Fruit fly (Drosophila melanogaster) whole organism, embryonic: ENCODE results near the gene Ir94d.

Experiments used
- BEAF-32 ChIP-seq: fragments of 200-800 bp; sonication (Bioruptor generic); optimal IDR thresholded peaks from 3 replicates; lab custom pipeline; 2017; ENCODE audit warnings: missing biosample characterization, missing genetic modification characterization, mild to moderate bottlenecking, moderate library complexity, missing genetic modification reagents
- CG10543 ChIP-seq: fragments of 200-800 bp; sonication (Bioruptor generic); optimal IDR thresholded peaks from 3 replicates; lab custom pipeline; 2017; ENCODE audit warnings: missing biosample characterization, mild to moderate bottlenecking, missing genetic modification characterization, moderate library complexity
- CG10959 ChIP-seq: fragments of 200-800 bp; sonication (Bioruptor generic); IDR thresholded peaks from 2 replicates; pipeline ENCODE4 v1.3.6; 2022; ENCODE audit warnings: missing biosample characterization, missing genetic modification characterization
- CG15601 ChIP-seq: fragments of 200-800 bp; sonication (Bioruptor generic); optimal IDR thresholded peaks from 3 replicates; lab custom pipeline; 2019; ENCODE audit warnings: missing biosample characterization, mild to moderate bottlenecking, missing genetic modification characterization, moderate library complexity
- CG18599 ChIP-seq: fragments of 200-800 bp; sonication (Bioruptor generic); optimal IDR thresholded peaks from 3 replicates; lab custom pipeline; 2017; ENCODE audit warnings: missing biosample characterization, missing genetic modification characterization, mild to moderate bottlenecking, moderate library complexity, missing genetic modification reagents
- CG18619 ChIP-seq: fragments of 200-800 bp; sonication (Bioruptor generic); optimal IDR thresholded peaks from 3 replicates; lab custom pipeline; 2017; ENCODE audit warnings: missing biosample characterization, mild to moderate bottlenecking, missing genetic modification characterization
- CG18764 ChIP-seq: fragments of 200-800 bp; sonication (Bioruptor generic); optimal IDR thresholded peaks from 3 replicates; lab custom pipeline; 2016; ENCODE audit warnings: missing biosample characterization, missing genetic modification characterization
- CG2712 ChIP-seq: fragments of 200-800 bp; optimal IDR thresholded peaks from 3 replicates; lab custom pipeline; 2019; ENCODE audit warnings: missing biosample characterization, mild to moderate bottlenecking, missing genetic modification characterization, moderate library complexity
- CG33213 ChIP-seq: fragments of 200-800 bp; sonication (Bioruptor generic); optimal IDR thresholded peaks from 3 replicates; lab custom pipeline; 2016; ENCODE audit warnings: missing biosample characterization, missing genetic modification characterization
- CG34422 ChIP-seq: fragments of 200-800 bp; sonication (Bioruptor generic); IDR thresholded peaks from 3 replicates; pipeline ENCODE4 v1.3.6; 2022; ENCODE audit warnings: missing biosample characterization, missing genetic modification characterization
- CG3838 ChIP-seq: fragments of 200-800 bp; sonication (Bioruptor generic); optimal IDR thresholded peaks from 3 replicates; lab custom pipeline; 2016; ENCODE audit warnings: missing biosample characterization, missing genetic modification characterization
- CG4617 ChIP-seq: fragments of 200-800 bp; sonication (Bioruptor generic); optimal IDR thresholded peaks from 3 replicates; lab custom pipeline; 2016; ENCODE audit warnings: missing biosample characterization, missing genetic modification characterization, borderline replicate concordance
- CG6683 ChIP-seq: fragments of 200-800 bp; sonication (Bioruptor generic); optimal IDR thresholded peaks from 2 replicates; lab custom pipeline; 2017; ENCODE audit warnings: missing biosample characterization, mild to moderate bottlenecking, missing genetic modification characterization, missing genetic modification reagents
- CG6791 ChIP-seq: fragments of 200-800 bp; sonication (Bioruptor generic); IDR thresholded peaks from 3 replicates; pipeline ENCODE4 v1.3.6; 2022; ENCODE audit warnings: missing biosample characterization, missing genetic modification characterization; ENCODE audit not compliant: partially characterized antibody
- Ets65A ChIP-seq: fragments of 200-800 bp; sonication (Bioruptor generic); peaks from one replicate; lab custom pipeline; 2016; ENCODE audit warnings: missing biosample characterization, missing genetic modification characterization
- Hmr ChIP-seq: fragments of 200-800 bp; sonication (Bioruptor generic); optimal IDR thresholded peaks from 3 replicates; lab custom pipeline; 2017; ENCODE audit warnings: mild to moderate bottlenecking, missing biosample characterization, missing genetic modification reagents, missing genetic modification characterization
- Pdp1 ChIP-seq, 2 experiments: fragments of 200-800 bp; sonication (Bioruptor generic); optimal IDR thresholded peaks; 3 replicates each; lab custom pipeline; 2016; ENCODE audit warnings: missing biosample characterization in 2 of 2, missing genetic modification characterization in 2 of 2, mild to moderate bottlenecking in 1 of 2, moderate library complexity in 1 of 2
- Stat92E ChIP-seq, 3 experiments: fragments of >200 bp in 2 of 3; fragments of 200-800 bp in 1 of 3; sonication (Bioruptor generic) in 1 of 3; optimal IDR thresholded peaks; 2 replicates each; lab custom pipeline; 2017 to 2019; ENCODE audit warnings: missing biosample characterization in 3 of 3, missing genetic modification characterization in 3 of 3, mild to moderate bottlenecking in 1 of 3, moderate library complexity in 1 of 3
- Trl ChIP-seq, 3 experiments: fragments of >200 bp in 2 of 3; fragments of 200-800 bp in 1 of 3; sonication (Bioruptor generic) in 1 of 3; optimal IDR thresholded peaks; 2 replicates in 1 of 3; 3 replicates in 2 of 3; lab custom pipeline; 2016 to 2017; ENCODE audit warnings: missing biosample characterization in 1 of 3, missing genetic modification characterization in 1 of 3
- Vsx1 ChIP-seq: fragments of 200-800 bp; sonication (Bioruptor generic); optimal IDR thresholded peaks from 2 replicates; lab custom pipeline; 2017; ENCODE audit warnings: missing biosample characterization, mild to moderate bottlenecking, missing genetic modification characterization, missing genetic modification reagents
- Xrp1 ChIP-seq: fragments of 200-800 bp; sonication (Bioruptor generic); IDR thresholded peaks from 2 replicates; pipeline ENCODE4 v1.3.6; 2022; ENCODE audit warnings: missing biosample characterization, missing genetic modification characterization
- cato ChIP-seq: fragments of 200-800 bp; sonication (Bioruptor generic); optimal IDR thresholded peaks from 2 replicates; lab custom pipeline; 2016; ENCODE audit warnings: missing biosample characterization, missing genetic modification characterization, borderline replicate concordance
- cg ChIP-seq: fragments of 200-800 bp; sonication (Bioruptor generic); optimal IDR thresholded peaks from 3 replicates; lab custom pipeline; 2019; ENCODE audit warnings: missing biosample characterization, mild to moderate bottlenecking, missing genetic modification characterization, moderate library complexity
- ems ChIP-seq: fragments of 200-800 bp; sonication (Bioruptor generic); optimal IDR thresholded peaks from 3 replicates; lab custom pipeline; 2016; ENCODE audit warnings: missing biosample characterization, missing genetic modification characterization
- en ChIP-seq: fragments of 200-800 bp; sonication (Bioruptor generic); optimal IDR thresholded peaks from 2 replicates; lab custom pipeline; 2016; ENCODE audit warnings: missing biosample characterization, missing genetic modification characterization
- fru ChIP-seq: fragments of >200 bp; optimal IDR thresholded peaks from 2 replicates; lab custom pipeline; 2017
- gsb-n ChIP-seq: fragments of 200-800 bp; sonication (Bioruptor generic); optimal IDR thresholded peaks from 3 replicates; lab custom pipeline; 2018; ENCODE audit warnings: missing biosample characterization, mild to moderate bottlenecking, missing genetic modification characterization
- oc ChIP-seq: fragments of 200-800 bp; sonication (Bioruptor generic); optimal IDR thresholded peaks from 2 replicates; lab custom pipeline; 2018; ENCODE audit warnings: missing biosample characterization, mild to moderate bottlenecking, missing genetic modification characterization, moderate library complexity
- pan ChIP-seq, 4 experiments: fragments of >200 bp in 3 of 4; fragments of 200-800 bp in 1 of 4; sonication (Bioruptor generic) in 1 of 4; optimal IDR thresholded peaks in 3 of 4; IDR thresholded peaks in 1 of 4; 2 replicates each; pipeline versions ENCODE4 v1.3.6 to Lab custom; 2017 to 2022; ENCODE audit warnings: missing biosample characterization in 2 of 4, missing genetic modification characterization in 2 of 4, mixed read lengths in 1 of 4
- psq ChIP-seq: fragments of 200-800 bp; sonication (Bioruptor generic); optimal IDR thresholded peaks from 2 replicates; lab custom pipeline; 2017; ENCODE audit warnings: missing biosample characterization, missing genetic modification characterization
- rib ChIP-seq: fragments of 200-800 bp; sonication (Bioruptor generic); IDR thresholded peaks from 2 replicates; pipeline ENCODE4 v1.3.6; 2022; ENCODE audit warnings: missing biosample characterization, missing genetic modification characterization
- sc ChIP-seq, 3 experiments: fragments of >200 bp in 2 of 3; fragments of 200-800 bp in 1 of 3; sonication (Bioruptor generic) in 1 of 3; optimal IDR thresholded peaks; 2 replicates in 2 of 3; 3 replicates in 1 of 3; lab custom pipeline; 2017; ENCODE audit warnings: mild to moderate bottlenecking in 1 of 3, missing biosample characterization in 1 of 3, missing genetic modification characterization in 1 of 3, missing genetic modification reagents in 1 of 3
- schlank ChIP-seq: fragments of 200-800 bp; sonication (Bioruptor generic); optimal IDR thresholded peaks from 2 replicates; lab custom pipeline; 2018; ENCODE audit warnings: missing biosample characterization, mild to moderate bottlenecking, missing genetic modification characterization
- slbo ChIP-seq: fragments of 200-800 bp; sonication (Bioruptor generic); IDR thresholded peaks from 2 replicates; pipeline ENCODE4 v1.3.6; 2022; ENCODE audit warnings: missing biosample characterization, missing genetic modification characterization
- tap ChIP-seq: fragments of 200-800 bp; optimal IDR thresholded peaks from 3 replicates; lab custom pipeline; 2019; ENCODE audit warnings: missing biosample characterization, mild to moderate bottlenecking, missing genetic modification characterization, moderate library complexity
- vfl ChIP-seq: fragments of 200-800 bp; sonication (Bioruptor generic); optimal IDR thresholded peaks from 2 replicates; lab custom pipeline; 2016; ENCODE audit warnings: missing biosample characterization, missing genetic modification characterization
- z ChIP-seq: fragments of 200-800 bp; sonication (Bioruptor generic); IDR thresholded peaks from 3 replicates; pipeline ENCODE4 v1.3.6; 2022; ENCODE audit warnings: missing biosample characterization, missing genetic modification characterization

Ir94d gene

DNA sequence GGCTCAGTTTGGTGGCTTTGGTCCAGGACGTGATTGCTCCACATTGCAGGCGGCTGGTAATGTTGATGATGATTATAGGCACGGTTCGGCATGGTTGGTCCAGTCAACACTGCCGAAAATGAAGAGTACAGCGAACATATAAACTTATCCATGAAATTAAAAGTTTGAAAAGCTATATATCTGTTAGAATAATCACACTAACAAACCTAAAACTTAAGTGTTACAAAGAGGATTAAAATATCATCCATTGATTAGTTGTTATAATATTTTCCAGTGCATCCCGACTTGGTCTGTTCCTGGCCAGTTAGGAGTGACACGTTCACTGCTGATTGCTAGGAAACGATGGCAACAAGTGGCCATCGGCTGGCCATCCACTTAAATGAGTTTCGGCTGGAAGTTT, 2.9 kb upstream of the Ir94d start:
- TF ChIP-seq psq (GFP tag; lab: Kevin White, UChicago) (no peak), CG6791 (GFP tag; lab: Robert Waterston, UW) (no peak), CG18599 (no peak), Ets65A (peak; percentile 34), CG33213 (GFP tag; lab: Kevin White, UChicago) (no peak), tap (tag; lab: Kevin White, UChicago) (no peak)

- TF ChIP-seq Pdp1 (GFP tag; optimal IDR thresholded peaks at IDR 0.05; lab: Kevin White, UChicago), result no peak
- TF ChIP-seq z (GFP tag; lab: Robert Waterston, UW), result 0 out of 3 replicates have a peak, but pooled peaks have one; percentile 40
Observed at dm6 chr3R:23401519-23401918, 1.1 kb upstream of the Ir94d start.

dm6 chr3R:23403628-23404027, 1.0 kb downstream of the Ir94d start, which contains the start of gene CG17380:
CG17380 (minus strand) TSS chr3R:23403728.
- TF ChIP-seq CG10543 (GFP tag; lab: Kevin White, UChicago) (no peak), CG2712 (tag; lab: Kevin White, UChicago) (no peak), Xrp1 (GFP tag; lab: Robert Waterston, UW) (no peak), vfl (GFP tag; lab: Kevin White, UChicago) (no peak), CG3838 (GFP tag; lab: Kevin White, UChicago) (no peak), Stat92E (GFP tag; optimal IDR thresholded peaks at IDR 0.05; lab: Kevin White, UChicago) (no peak), en (GFP tag; lab: Kevin White, UChicago) (no peak), CG6683 (GFP tag; lab: Kevin White, UChicago) (no peak), Trl (optimal IDR thresholded peaks at IDR 0.05; lab: Kevin White, UChicago) (no peak), Trl (GFP tag; optimal IDR thresholded peaks at IDR 0.05; lab: Kevin White, UChicago) (no peak), cato (GFP tag; lab: Kevin White, UChicago) (no peak), gsb-n (tag; lab: Kevin White, UChicago) (no peak), schlank (tag; lab: Kevin White, UChicago) (no peak), CG18764 (no peak), fru (lab: Kevin White, UChicago) (no peak), rib (GFP tag; lab: Robert Waterston, UW) (no peak)

DNA sequence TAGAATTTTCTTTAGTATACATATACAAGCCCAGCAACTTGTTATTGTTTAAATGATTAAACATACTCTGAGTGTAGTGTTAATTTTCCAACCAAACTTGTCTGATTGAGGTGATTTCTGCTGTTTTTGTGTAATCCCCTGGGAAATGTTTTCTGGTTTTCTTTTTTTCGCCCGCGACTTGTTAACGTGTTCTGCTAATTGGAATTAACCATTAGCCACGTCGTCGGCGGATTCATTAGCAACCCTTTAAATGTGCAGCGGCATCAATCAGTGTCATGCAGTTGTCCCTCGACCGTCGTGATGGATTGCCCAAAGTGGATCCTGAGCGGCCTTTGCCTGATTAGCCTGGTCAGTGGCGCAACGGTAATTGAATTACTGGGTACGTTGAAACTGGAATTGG, 2.6 kb downstream of the Ir94d start, which contains the start of gene Ir94e:
Ir94e (plus strand) TSS at position 301 of the 400 bp plus-strand sequence.
- TF ChIP-seq sc (optimal IDR thresholded peaks at IDR 0.05; lab: Kevin White, UChicago), result no peak
- no peak for TF ChIP-seq sc (GFP tag; optimal IDR thresholded peaks at IDR 0.05; lab: Kevin White, UChicago)
- TF ChIP-seq BEAF-32 (GFP tag; lab: Kevin White, UChicago), result no peak
- no peak for TF ChIP-seq Hmr (GFP tag; lab: Kevin White, UChicago)
- no peak for TF ChIP-seq CG18764
- TF ChIP-seq ems (GFP tag; lab: Kevin White, UChicago), result no peak
- TF ChIP-seq slbo, result no peak
- TF ChIP-seq Vsx1 (GFP tag; lab: Kevin White, UChicago), result no peak
- TF ChIP-seq CG18619, result no peak
- no peak for TF ChIP-seq CG10959 (GFP tag; lab: Robert Waterston, UW)
- TF ChIP-seq CG15601, result no peak
- no peak for TF ChIP-seq CG4617 (GFP tag; lab: Kevin White, UChicago)
- no peak for TF ChIP-seq oc (tag; lab: Kevin White, UChicago)
- TF ChIP-seq cg (GFP tag; lab: Kevin White, UChicago), result no peak
- TF ChIP-seq CG34422 (GFP tag; lab: Robert Waterston, UW), result no peak
- TF ChIP-seq pan (optimal IDR thresholded peaks at IDR 0.05; lab: Kevin White, UChicago), result no peak
- TF ChIP-seq pan (GFP tag; optimal IDR thresholded peaks at IDR 0.05 in 1 of 2, IDR thresholded peaks at IDR 0.05 in 1 of 2), result no peak
